Worm (Caenorhabditis elegans) whole organism, L1 larva: ENCODE results near the gene D1046.16.

Experiments
- dsc-1 ChIP-seq: sonication (generic microtip); optimal IDR thresholded peaks from 2 replicates; lab custom pipeline; 2016; ENCODE audit warnings: mild to moderate bottlenecking, missing genetic modification characterization, missing compliant biosample characterization
- egl-13 ChIP-seq: sonication (generic microtip); optimal IDR thresholded peaks from 2 replicates; lab custom pipeline; 2016; ENCODE audit warnings: missing genotype, missing genetic modification reagents, missing genetic modification characterization, missing compliant biosample characterization
- elt-3 ChIP-seq, 6 experiments: fragments of 150-350 bp in 1 of 6; sonication (generic microtip); optimal IDR thresholded peaks; 2 replicates each; lab custom pipeline; 2017 to 2018; ENCODE audit warnings: missing biosample characterization in 6 of 6, missing genetic modification characterization in 6 of 6, inconsistent platforms in 1 of 6
- hlh-17 ChIP-seq: fragments of 200-800 bp; sonication (Bioruptor generic); optimal IDR thresholded peaks from 2 replicates; lab custom pipeline; 2018; ENCODE audit warnings: missing genetic modification characterization, mild to moderate bottlenecking, missing compliant biosample characterization, moderate library complexity, borderline replicate concordance
- lin-35 ChIP-seq, 2 experiments: fragments of 150-350 bp; optimal IDR thresholded peaks; 2 replicates each; lab custom pipeline; 2014; ENCODE audit warnings: missing biosample characterization in 2 of 2, missing genetic modification characterization in 2 of 2, missing genetic modification reagents in 2 of 2
- nhr-20 ChIP-seq: sonication (generic microtip); optimal IDR thresholded peaks from 2 replicates; lab custom pipeline; 2016; ENCODE audit warnings: mild to moderate bottlenecking, missing genetic modification characterization, missing compliant biosample characterization
- nhr-28 ChIP-seq: fragments of 150-350 bp; optimal IDR thresholded peaks from 2 replicates; lab custom pipeline; 2014; ENCODE audit warnings: missing biosample characterization, missing genetic modification characterization
- nhr-85 ChIP-seq: sonication (generic microtip); peaks from one replicate; lab custom pipeline; 2016; ENCODE audit warnings: missing genetic modification characterization, inconsistent platforms, missing compliant biosample characterization
- sptf-1 ChIP-seq: fragments of 150-350 bp; optimal IDR thresholded peaks from 2 replicates; lab custom pipeline; 2014; ENCODE audit warnings: missing biosample characterization, missing genetic modification characterization
- tbx-2 ChIP-seq: sonication (generic microtip); optimal IDR thresholded peaks from 2 replicates; lab custom pipeline; 2016; ENCODE audit warnings: missing genetic modification characterization, missing compliant biosample characterization
- zag-1 ChIP-seq: fragments of 150-350 bp; optimal IDR thresholded peaks from 2 replicates; lab custom pipeline; 2014; ENCODE audit warnings: missing biosample characterization, missing genetic modification characterization

DNA sequence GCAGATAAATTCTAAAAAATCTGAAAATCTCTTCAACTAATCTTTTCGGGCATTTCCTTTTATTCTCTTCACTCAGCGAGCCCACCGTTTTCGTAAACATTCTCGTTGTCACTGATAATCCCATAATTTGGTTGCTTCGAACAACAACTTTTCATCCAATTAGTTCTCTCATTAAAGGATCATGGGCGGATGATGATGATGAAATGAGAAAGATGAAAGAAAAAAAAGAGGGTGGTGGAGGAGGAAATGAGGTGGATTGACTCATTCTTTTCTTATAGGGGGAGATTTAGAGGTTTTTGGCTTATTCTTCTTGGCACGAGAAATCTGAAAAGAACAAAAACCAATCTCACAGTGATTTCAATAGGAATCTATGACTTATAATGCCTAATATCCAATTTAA is 784 bp upstream of the D1046.16 start:
- TF ChIP-seq nhr-85 (tag; lab: Kevin White, UChicago) (peak; percentile 61), zag-1 (tag; lab: Kevin White, UChicago) (no peak), egl-13 (peak; percentile 7), tbx-2 (no peak), elt-3 (tag; optimal IDR thresholded peaks at IDR 0.05; lab: Kevin White, UChicago) (no peak), lin-35 (GFP tag; optimal IDR thresholded peaks at IDR 0.05; lab: Kevin White, UChicago) (no peak), dsc-1 (peak; percentile 99), nhr-20 (no peak), sptf-1 (tag; lab: Kevin White, UChicago) (no peak), nhr-28 (tag; lab: Kevin White, UChicago) (no peak), hlh-17 (GFP tag; lab: Kevin White, UChicago) (no peak)
